Fruit fly (Drosophila melanogaster) whole organism, embryonic: ENCODE results near the gene IKKbeta.

Source experiments
- Aef1 ChIP-seq: fragments of 200-800 bp; sonication (Bioruptor generic); IDR thresholded peaks from 3 replicates; pipeline ENCODE4 v1.3.6; 2022; ENCODE audit warnings: missing biosample characterization, missing genetic modification characterization
- Atf-2 ChIP-seq: fragments of 200-800 bp; sonication (Bioruptor generic); optimal IDR thresholded peaks from 2 replicates; lab custom pipeline; 2016; ENCODE audit warnings: missing biosample characterization, missing genetic modification characterization
- BtbVII ChIP-seq: fragments of 200-800 bp; sonication (Bioruptor generic); optimal IDR thresholded peaks from 3 replicates; lab custom pipeline; 2017; ENCODE audit warnings: missing biosample characterization, mild to moderate bottlenecking, missing genetic modification characterization
- CG10321 ChIP-seq: fragments of 200-800 bp; sonication (Bioruptor generic); IDR thresholded peaks from 2 replicates; pipeline ENCODE4 v1.3.6; 2022; ENCODE audit warnings: missing biosample characterization, missing genetic modification characterization
- CG10462 ChIP-seq: fragments of 200-800 bp; sonication (Bioruptor generic); optimal IDR thresholded peaks from 2 replicates; lab custom pipeline; 2016; ENCODE audit warnings: missing biosample characterization, missing genetic modification characterization
- CG10543 ChIP-seq: fragments of 200-800 bp; sonication (Bioruptor generic); optimal IDR thresholded peaks from 3 replicates; lab custom pipeline; 2017; ENCODE audit warnings: missing biosample characterization, mild to moderate bottlenecking, missing genetic modification characterization, moderate library complexity
- CG10979 ChIP-seq: fragments of 200-800 bp; sonication (Bioruptor generic); optimal IDR thresholded peaks from 2 replicates; lab custom pipeline; 2018; ENCODE audit warnings: missing biosample characterization, mild to moderate bottlenecking, missing genetic modification characterization, moderate library complexity
- CG12236 ChIP-seq: fragments of 200-800 bp; sonication (Bioruptor generic); optimal IDR thresholded peaks from 2 replicates; lab custom pipeline; 2016; ENCODE audit warnings: missing biosample characterization, missing genetic modification characterization
- CG12299 ChIP-seq: fragments of 200-800 bp; sonication (Bioruptor generic); optimal IDR thresholded peaks from 2 replicates; lab custom pipeline; 2018; ENCODE audit warnings: missing biosample characterization, mild to moderate bottlenecking, missing genetic modification characterization
- CG12391 ChIP-seq: fragments of 200-800 bp; sonication (Bioruptor generic); optimal IDR thresholded peaks from 3 replicates; lab custom pipeline; 2018; ENCODE audit warnings: missing biosample characterization, mild to moderate bottlenecking, missing genetic modification characterization, moderate library complexity
- CG12659 ChIP-seq: fragments of 200-800 bp; sonication (Bioruptor generic); optimal IDR thresholded peaks from 3 replicates; lab custom pipeline; 2017; ENCODE audit warnings: mild to moderate bottlenecking, missing biosample characterization, missing genetic modification reagents, missing genetic modification characterization
- CG12942 ChIP-seq: fragments of 200-800 bp; sonication (Bioruptor generic); optimal IDR thresholded peaks from 3 replicates; lab custom pipeline; 2016; ENCODE audit warnings: missing biosample characterization, missing genetic modification characterization
- CG14441 ChIP-seq: fragments of 200-800 bp; sonication (Bioruptor generic); IDR thresholded peaks from 2 replicates; pipeline ENCODE4 v1.3.6; 2022; ENCODE audit warnings: missing biosample characterization, missing genetic modification characterization
- CG14667 ChIP-seq: fragments of 200-800 bp; sonication (Bioruptor generic); IDR thresholded peaks from 2 replicates; pipeline ENCODE4 v1.3.6; 2022; ENCODE audit warnings: missing biosample characterization, missing genetic modification characterization
- CG16815 ChIP-seq: fragments of 200-800 bp; sonication (Bioruptor generic); optimal IDR thresholded peaks from 3 replicates; lab custom pipeline; 2017; ENCODE audit warnings: missing biosample characterization, mild to moderate bottlenecking, missing genetic modification characterization
- CG17361 ChIP-seq: fragments of 200-800 bp; sonication (Bioruptor generic); IDR thresholded peaks from 3 replicates; pipeline ENCODE4 v1.3.6; 2022; ENCODE audit warnings: missing biosample characterization, missing genetic modification characterization
- CG17802 ChIP-seq: fragments of 200-800 bp; sonication (Bioruptor generic); optimal IDR thresholded peaks from 2 replicates; lab custom pipeline; 2018; ENCODE audit warnings: missing biosample characterization, mild to moderate bottlenecking, missing genetic modification characterization, moderate library complexity
- CG18262 ChIP-seq: fragments of 200-800 bp; optimal IDR thresholded peaks from 3 replicates; lab custom pipeline; 2019; ENCODE audit warnings: missing biosample characterization, mild to moderate bottlenecking, missing genetic modification characterization, moderate library complexity
- CG33213 ChIP-seq: fragments of 200-800 bp; sonication (Bioruptor generic); optimal IDR thresholded peaks from 3 replicates; lab custom pipeline; 2016; ENCODE audit warnings: missing biosample characterization, missing genetic modification characterization
- CG3847 ChIP-seq: fragments of 200-800 bp; sonication (Bioruptor generic); IDR thresholded peaks from 2 replicates; pipeline ENCODE4 v1.3.6; 2022; ENCODE audit warnings: missing biosample characterization, missing genetic modification characterization
- CG4707 ChIP-seq: fragments of 200-800 bp; sonication (Bioruptor generic); optimal IDR thresholded peaks from 2 replicates; lab custom pipeline; 2018; ENCODE audit warnings: missing biosample characterization, mild to moderate bottlenecking, missing genetic modification characterization, moderate library complexity
- CG6175 ChIP-seq: fragments of 200-800 bp; sonication (Bioruptor generic); IDR thresholded peaks from 3 replicates; pipeline ENCODE4 v1.3.6; 2022; ENCODE audit warnings: missing biosample characterization, missing genetic modification characterization
- CG7745 ChIP-seq: fragments of 200-800 bp; sonication (Bioruptor generic); optimal IDR thresholded peaks from 2 replicates; lab custom pipeline; 2018; ENCODE audit warnings: missing biosample characterization, mild to moderate bottlenecking, missing genetic modification characterization, moderate library complexity
- CG8359 ChIP-seq: fragments of 200-800 bp; sonication (Bioruptor generic); optimal IDR thresholded peaks from 2 replicates; lab custom pipeline; 2017; ENCODE audit warnings: missing biosample characterization, mild to moderate bottlenecking, missing genetic modification characterization, borderline replicate concordance
- CG8478 ChIP-seq: fragments of >200 bp; optimal IDR thresholded peaks from 2 replicates; lab custom pipeline; 2018
- Dad ChIP-seq: fragments of 200-800 bp; sonication (Bioruptor generic); optimal IDR thresholded peaks from 3 replicates; lab custom pipeline; 2016; ENCODE audit warnings: missing biosample characterization, missing genetic modification characterization
- Fer1 ChIP-seq: fragments of 200-800 bp; sonication (Bioruptor generic); optimal IDR thresholded peaks from 2 replicates; lab custom pipeline; 2017; ENCODE audit warnings: missing biosample characterization, mild to moderate bottlenecking, missing genetic modification characterization
- Fer2 ChIP-seq: fragments of 200-800 bp; sonication (Bioruptor generic); optimal IDR thresholded peaks from 2 replicates; lab custom pipeline; 2018; ENCODE audit warnings: missing biosample characterization, mild to moderate bottlenecking, missing genetic modification characterization, moderate library complexity
- MBD-R2 ChIP-seq: fragments of 200-800 bp; sonication (Bioruptor generic); IDR thresholded peaks from 2 replicates; pipeline ENCODE4 v1.3.6; 2022; ENCODE audit warnings: missing biosample characterization, missing genetic modification characterization
- Poxn ChIP-seq: fragments of 200-800 bp; sonication (Bioruptor generic); IDR thresholded peaks from 2 replicates; pipeline ENCODE4 v1.3.6; 2022; ENCODE audit warnings: missing biosample characterization, missing genetic modification characterization
- Tbp ChIP-seq: fragments of >200 bp; optimal IDR thresholded peaks from 2 replicates; lab custom pipeline; 2018; ENCODE audit warnings: missing biosample characterization, missing genetic modification characterization
- ab ChIP-seq: fragments of 200-800 bp; sonication (Bioruptor generic); optimal IDR thresholded peaks from 2 replicates; lab custom pipeline; 2016; ENCODE audit warnings: missing biosample characterization, missing genetic modification characterization
- dan ChIP-seq: fragments of 200-800 bp; sonication (Bioruptor generic); IDR thresholded peaks from 2 replicates; pipeline ENCODE4 v1.3.6; 2022; ENCODE audit warnings: missing biosample characterization, missing genetic modification characterization
- esg ChIP-seq: fragments of 200-800 bp; sonication (Bioruptor generic); conservative IDR thresholded peaks from 2 replicates; pipeline ENCODE4 v1.3.6; 2022; ENCODE audit warnings: missing biosample characterization, missing genetic modification characterization
- fd96Cb ChIP-seq: fragments of 200-800 bp; sonication (Bioruptor generic); optimal IDR thresholded peaks from 2 replicates; lab custom pipeline; 2018; ENCODE audit warnings: missing biosample characterization, mild to moderate bottlenecking, missing genetic modification characterization, moderate library complexity
- gce ChIP-seq: fragments of 200-800 bp; sonication (Bioruptor generic); IDR thresholded peaks from 3 replicates; pipeline ENCODE4 v1.3.6; 2022; ENCODE audit warnings: missing biosample characterization, missing genetic modification characterization
- her ChIP-seq: fragments of 200-800 bp; sonication (Bioruptor generic); optimal IDR thresholded peaks from 2 replicates; lab custom pipeline; 2016; ENCODE audit warnings: missing biosample characterization, missing genetic modification characterization
- lab ChIP-seq: fragments of 200-800 bp; sonication (Bioruptor generic); optimal IDR thresholded peaks from 3 replicates; lab custom pipeline; 2017; ENCODE audit warnings: missing biosample characterization, missing genetic modification characterization, mild to moderate bottlenecking, moderate library complexity, missing genetic modification reagents
- mam ChIP-seq: fragments of 200-800 bp; sonication (Bioruptor generic); optimal IDR thresholded peaks from 3 replicates; lab custom pipeline; 2016; ENCODE audit warnings: missing biosample characterization, missing genetic modification characterization
- mirr ChIP-seq: fragments of 200-800 bp; sonication (Bioruptor generic); optimal IDR thresholded peaks from 3 replicates; lab custom pipeline; 2018; ENCODE audit warnings: missing biosample characterization, mild to moderate bottlenecking, missing genetic modification characterization
- nerfin-2 ChIP-seq: fragments of 200-800 bp; sonication (Bioruptor generic); IDR thresholded peaks from 2 replicates; pipeline ENCODE4 v1.3.6; 2022; ENCODE audit warnings: missing biosample characterization, missing genetic modification characterization; ENCODE audit not compliant: partially characterized antibody
- pho ChIP-seq: fragments of 200-800 bp; sonication (Bioruptor generic); optimal IDR thresholded peaks from 2 replicates; lab custom pipeline; 2016; ENCODE audit warnings: missing biosample characterization, missing genetic modification characterization
- phol ChIP-seq: fragments of 200-800 bp; sonication (Bioruptor generic); optimal IDR thresholded peaks from 3 replicates; lab custom pipeline; 2018; ENCODE audit warnings: missing biosample characterization, mild to moderate bottlenecking, missing genetic modification characterization, moderate library complexity
- pum ChIP-seq: fragments of 200-800 bp; sonication (Bioruptor generic); optimal IDR thresholded peaks from 2 replicates; lab custom pipeline; 2016; ENCODE audit warnings: missing biosample characterization, missing genetic modification characterization
- repo ChIP-seq: fragments of 200-800 bp; sonication (Bioruptor generic); optimal IDR thresholded peaks from 2 replicates; lab custom pipeline; 2016; ENCODE audit warnings: missing biosample characterization, missing genetic modification characterization
- scrt ChIP-seq: fragments of 200-800 bp; sonication (Bioruptor generic); optimal IDR thresholded peaks from 2 replicates; lab custom pipeline; 2018; ENCODE audit warnings: missing biosample characterization, mild to moderate bottlenecking, missing genetic modification characterization, moderate library complexity
- trh ChIP-seq: fragments of 200-800 bp; sonication (Bioruptor generic); optimal IDR thresholded peaks from 2 replicates; lab custom pipeline; 2016; ENCODE audit warnings: missing biosample characterization, missing genetic modification characterization
- usp ChIP-seq: fragments of >200 bp; optimal IDR thresholded peaks from 2 replicates; lab custom pipeline; 2017; ENCODE audit warnings: missing biosample characterization, missing genetic modification characterization
- wor ChIP-seq: fragments of 200-800 bp; sonication (Bioruptor generic); IDR thresholded peaks from 2 replicates; pipeline ENCODE4 v1.3.6; 2022; ENCODE audit warnings: missing biosample characterization, missing genetic modification characterization
- zfh2 ChIP-seq: fragments of 200-800 bp; sonication (Bioruptor generic); optimal IDR thresholded peaks from 2 replicates; lab custom pipeline; 2016; ENCODE audit warnings: missing biosample characterization, missing genetic modification characterization

Gene IKKbeta

DNA sequence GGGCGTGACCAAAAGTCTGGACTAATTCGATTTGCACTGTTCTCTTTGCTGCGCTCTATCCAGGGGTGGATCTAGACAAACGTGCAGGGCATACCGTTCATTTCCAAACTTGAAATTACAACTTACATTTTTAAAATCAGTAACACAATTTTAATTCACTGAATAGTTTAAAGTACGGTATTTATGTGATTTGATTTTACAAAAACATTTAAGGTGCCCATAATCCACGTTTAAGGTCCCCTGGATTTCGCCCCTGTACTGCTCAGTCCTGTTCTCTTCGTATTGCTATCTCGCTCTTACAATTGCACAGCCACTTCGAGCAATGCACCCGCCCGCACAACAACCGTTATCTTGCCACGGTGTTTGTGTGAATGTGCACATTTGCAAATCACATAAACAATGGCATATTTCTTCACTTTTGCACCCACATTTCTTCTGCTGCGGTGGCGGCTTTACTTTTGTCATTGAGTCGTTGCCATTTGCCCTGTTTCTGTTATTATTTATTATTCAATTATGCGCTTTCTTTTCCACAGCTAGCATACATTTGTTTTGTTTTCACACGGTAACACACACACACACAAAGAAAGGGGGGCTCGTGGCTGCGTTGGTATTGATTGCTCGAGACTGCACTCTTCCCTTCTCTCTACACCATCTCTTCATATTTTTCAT is 48.6 kb upstream of the IKKbeta start (continued):
- TF ChIP-seq lab (GFP tag; lab: Kevin White, UChicago) = peak; percentile 73
- TF ChIP-seq mirr = no peak
- peak; percentile 60 for TF ChIP-seq wor (GFP tag; lab: Robert Waterston, UW)
- TF ChIP-seq mam = peak; percentile 68
- no peak for TF ChIP-seq pho
- peak; percentile 93 for TF ChIP-seq fd96Cb (tag; lab: Kevin White, UChicago)
- peak; percentile 31 for TF ChIP-seq her (GFP tag; lab: Kevin White, UChicago)
- TF ChIP-seq CG8478 (lab: Kevin White, UChicago) = no peak
- TF ChIP-seq CG17361 (GFP tag; lab: Robert Waterston, UW) = peak; percentile 82
- TF ChIP-seq CG6175 (GFP tag; lab: Robert Waterston, UW) = peak; percentile 37; the same call in 1 of the 3 replicates
- TF ChIP-seq CG14667 (GFP tag; lab: Robert Waterston, UW) = peak; percentile 67; the same call in 1 of the 2 replicates
- TF ChIP-seq CG10979 (tag; lab: Kevin White, UChicago) = peak; percentile 91
- TF ChIP-seq Poxn (GFP tag; lab: Robert Waterston, UW) = no peak
- TF ChIP-seq trh (GFP tag; lab: Kevin White, UChicago) = peak; percentile 32
- TF ChIP-seq CG8359 (GFP tag; lab: Kevin White, UChicago) = peak; percentile 64
- TF ChIP-seq CG10321 (GFP tag; lab: Robert Waterston, UW) = peak; percentile 41; the same call in 1 of the 2 replicates
- TF ChIP-seq CG12942 (GFP tag; lab: Kevin White, UChicago) = peak; percentile 45
- peak; percentile 69 for TF ChIP-seq esg (GFP tag; lab: Robert Waterston, UW)
- no peak for TF ChIP-seq CG7745 (tag; lab: Kevin White, UChicago)
- TF ChIP-seq usp (GFP tag; lab: Kevin White, UChicago) = no peak
- peak; percentile 44 for TF ChIP-seq repo (GFP tag; lab: Kevin White, UChicago)
- TF ChIP-seq Dad = peak; percentile 53
- peak; percentile 88 for TF ChIP-seq phol (tag; lab: Kevin White, UChicago)
- TF ChIP-seq dan = peak; percentile 75
- TF ChIP-seq CG3847 = peak; percentile 50
- peak; percentile 66 for TF ChIP-seq Atf-2 (GFP tag; lab: Kevin White, UChicago)
- TF ChIP-seq CG12236 (GFP tag; lab: Kevin White, UChicago) = peak; percentile 70
- TF ChIP-seq CG12299 = peak; percentile 19
- peak; percentile 53 for TF ChIP-seq CG12659 (GFP tag; lab: Kevin White, UChicago)
- TF ChIP-seq CG12391 = peak; percentile 79
- peak; percentile 58; the same call in 1 of the 3 replicates for TF ChIP-seq gce (GFP tag; lab: Robert Waterston, UW)
- peak; percentile 31 for TF ChIP-seq zfh2 (GFP tag; lab: Kevin White, UChicago)
- TF ChIP-seq CG18262 (tag; lab: Kevin White, UChicago) = peak; percentile 89
- peak; percentile 55 for TF ChIP-seq CG33213 (GFP tag; lab: Kevin White, UChicago)
- no peak for TF ChIP-seq ab (GFP tag; lab: Kevin White, UChicago)
- TF ChIP-seq CG16815 = peak; percentile 80
- TF ChIP-seq CG10462 (GFP tag; lab: Kevin White, UChicago) = peak; percentile 60
- peak; percentile 12; the same call in 1 of the 2 replicates for TF ChIP-seq MBD-R2 (GFP tag; lab: Robert Waterston, UW)
- TF ChIP-seq pum (GFP tag; lab: Kevin White, UChicago) = peak; percentile 84
- peak; percentile 32 for TF ChIP-seq scrt (GFP tag; lab: Kevin White, UChicago)
- no peak for TF ChIP-seq nerfin-2 (GFP tag; lab: Robert Waterston, UW)
- TF ChIP-seq Tbp (GFP tag; lab: Kevin White, UChicago) = no peak
- TF ChIP-seq Fer2 (tag; lab: Kevin White, UChicago) = peak; percentile 30
- TF ChIP-seq CG17802 (tag; lab: Kevin White, UChicago) = peak; percentile 40
- TF ChIP-seq Aef1 (GFP tag; lab: Robert Waterston, UW) = peak; percentile 72
- TF ChIP-seq CG14441 (GFP tag; lab: Robert Waterston, UW) = peak; percentile 61
- peak; percentile 18 for TF ChIP-seq CG4707 (GFP tag; lab: Kevin White, UChicago)
- TF ChIP-seq BtbVII (GFP tag; lab: Kevin White, UChicago) = no peak
- peak; percentile 27 for TF ChIP-seq Fer1 (GFP tag; lab: Kevin White, UChicago)
- TF ChIP-seq CG10543 (GFP tag; lab: Kevin White, UChicago) = no peak
